Fruit fly (Drosophila melanogaster): Measurements from ENCODE around the gene fuss.

fuss gene

DNA sequence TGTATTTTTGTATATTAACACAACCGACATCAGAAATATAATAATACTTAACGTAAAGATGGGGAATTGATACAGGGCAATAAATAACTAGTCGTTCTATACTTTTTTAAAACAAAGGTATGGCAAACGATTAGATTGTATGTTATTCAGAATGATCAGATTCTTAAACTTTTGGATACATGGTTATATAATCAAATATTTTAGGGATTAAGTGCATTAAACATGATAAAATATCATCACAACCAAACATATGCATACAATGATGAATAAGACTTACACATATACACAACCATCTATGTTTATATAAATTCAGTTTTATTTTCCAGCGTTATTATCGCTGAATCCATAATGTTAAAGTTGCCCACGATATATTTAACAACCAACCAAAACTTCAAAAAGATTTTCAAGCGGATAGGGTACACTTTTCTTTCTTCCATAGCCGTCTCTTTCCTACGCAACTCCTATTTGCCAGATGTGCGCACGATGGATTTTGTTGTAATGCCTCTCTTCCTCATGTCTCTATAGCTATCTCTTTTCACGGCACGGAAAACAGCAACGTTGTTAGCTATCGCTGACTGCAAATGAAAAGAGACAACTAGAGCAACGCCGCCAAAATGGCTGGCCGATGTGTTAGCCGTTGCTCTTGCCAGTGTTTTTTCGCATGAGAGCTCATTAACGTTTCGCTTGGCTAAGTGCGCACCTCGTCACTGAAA, 10.9 kb upstream of the fuss start, which contains the start of gene toy (continued):
- TF ChIP-seq sisA (GFP tag; IDR thresholded peaks at IDR 0.05), result no peak
- TF ChIP-seq vvl (GFP tag; IDR thresholded peaks at IDR 0.05), result no peak
- no peak for TF ChIP-seq CG13296 (GFP tag; optimal IDR thresholded peaks at IDR 0.05)
- TF ChIP-seq CG10321 (GFP tag; IDR thresholded peaks at IDR 0.05), result peak; percentile 100
- no peak for TF ChIP-seq fru (optimal IDR thresholded peaks at IDR 0.05)
- no peak for TF ChIP-seq org-1 (GFP tag; optimal IDR thresholded peaks at IDR 0.05)
- no peak for TF ChIP-seq CG14667 (GFP tag; IDR thresholded peaks at IDR 0.05)
- no peak for TF ChIP-seq CG10366 (GFP tag; IDR thresholded peaks at IDR 0.05)
- TF ChIP-seq CG7963 (GFP tag; IDR thresholded peaks at IDR 0.05; ENCODE audit: partially characterized antibody), result 0 out of 3 replicates have a peak, but pooled peaks have one; percentile 36
- TF ChIP-seq CG1832 (GFP tag; optimal IDR thresholded peaks at IDR 0.05), result peak; percentile 95
- peak; percentile 20 for TF ChIP-seq B-H2 (GFP tag; optimal IDR thresholded peaks at IDR 0.05)
- TF ChIP-seq CG3838 (GFP tag; optimal IDR thresholded peaks at IDR 0.05), result no peak
- TF ChIP-seq bigmax (GFP tag; optimal IDR thresholded peaks at IDR 0.05), result no peak
- TF ChIP-seq croc (GFP tag; conservative IDR thresholded peaks at IDR 0.05), result no peak
- TF ChIP-seq lbe (GFP tag; optimal IDR thresholded peaks at IDR 0.05), result no peak
- TF ChIP-seq Adf1 (GFP tag; IDR thresholded peaks at IDR 0.05), result peak; percentile 53
- no peak for TF ChIP-seq CG10274 (GFP tag; optimal IDR thresholded peaks at IDR 0.05)
- TF ChIP-seq CG10565 (GFP tag; optimal IDR thresholded peaks at IDR 0.05), result no peak
- TF ChIP-seq row (GFP tag; IDR thresholded peaks at IDR 0.05), result no peak; the same call in 2 of the 3 replicates
- no peak for TF ChIP-seq seq (GFP tag; IDR thresholded peaks at IDR 0.05)
- TF ChIP-seq CG9437 (GFP tag; optimal IDR thresholded peaks at IDR 0.05), result no peak
- no peak for TF ChIP-seq ssp (GFP tag; IDR thresholded peaks at IDR 0.05)
- TF ChIP-seq CG15696 (tag; optimal IDR thresholded peaks at IDR 0.05), result no peak
- no peak for TF ChIP-seq Dp (GFP tag; optimal IDR thresholded peaks at IDR 0.05)
- no peak for TF ChIP-seq vnd (GFP tag; IDR thresholded peaks at IDR 0.05; ENCODE audit: partially characterized antibody)
- no peak for TF ChIP-seq CG8388 (GFP tag; optimal IDR thresholded peaks at IDR 0.05)
- no peak for TF ChIP-seq pzg (GFP tag; optimal IDR thresholded peaks at IDR 0.05)
- TF ChIP-seq CG18764 (GFP tag; optimal IDR thresholded peaks at IDR 0.05), result no peak
- no peak for TF ChIP-seq Taf1 (GFP tag; IDR thresholded peaks at IDR 0.05)
- no peak for TF ChIP-seq Lim3 (GFP tag; IDR thresholded peaks at IDR 0.05)
- TF ChIP-seq Atf3 (GFP tag; optimal IDR thresholded peaks at IDR 0.05), result no peak
- TF ChIP-seq ash1 (GFP tag; optimal IDR thresholded peaks at IDR 0.05), result no peak
- TF ChIP-seq CG2120 (GFP tag; optimal IDR thresholded peaks at IDR 0.05), result no peak
- TF ChIP-seq Myb (GFP tag; optimal IDR thresholded peaks at IDR 0.05), result no peak
- TF ChIP-seq CG1233 (GFP tag; optimal IDR thresholded peaks at IDR 0.05), result no peak
- TF ChIP-seq jumu (GFP tag; optimal IDR thresholded peaks at IDR 0.05), result no peak
- TF ChIP-seq CG13894 (tag; optimal IDR thresholded peaks at IDR 0.05), result peak; percentile 70
- no peak for TF ChIP-seq CG9727 (GFP tag; optimal IDR thresholded peaks at IDR 0.05)
- TF ChIP-seq CG18262 (tag; optimal IDR thresholded peaks at IDR 0.05), result no peak
- TF ChIP-seq Trl (optimal IDR thresholded peaks at IDR 0.05), result peak in 1 of 2 experiments; percentile 5
- TF ChIP-seq Trl (GFP tag; optimal IDR thresholded peaks at IDR 0.05), result no peak
- no peak for TF ChIP-seq CG5180 (GFP tag; optimal IDR thresholded peaks at IDR 0.05)
- no peak for TF ChIP-seq NC2β (GFP tag; optimal IDR thresholded peaks at IDR 0.05)
- TF ChIP-seq Pdp1 (GFP tag; optimal IDR thresholded peaks at IDR 0.05), result peak in 1 of 2 experiments; percentile 92
- TF ChIP-seq BEAF-32 (GFP tag; optimal IDR thresholded peaks at IDR 0.05), result no peak
- peak in 1 of 2 experiments; percentile 0 for TF ChIP-seq eve (GFP tag; optimal IDR thresholded peaks at IDR 0.05)
